Fruit fly (Drosophila melanogaster): ENCODE measurements around the gene Skel.

Skel gene

dm6 chr3R:10675101-10675500, 11.6 kb upstream of the Skel start:
- TF ChIP-seq CG4820 (GFP tag; optimal IDR thresholded peaks at IDR 0.05) (no peak), CG42726 (GFP tag; IDR thresholded peaks at IDR 0.05; ENCODE audit: partially characterized antibody) (peak; percentile 92), H15 (GFP tag; IDR thresholded peaks at IDR 0.05) (no peak), ems (GFP tag; optimal IDR thresholded peaks at IDR 0.05) (peak; percentile 9), CG1647 (GFP tag; optimal IDR thresholded peaks at IDR 0.05) (peak; percentile 44), CG4617 (GFP tag; optimal IDR thresholded peaks at IDR 0.05; ENCODE audit: borderline replicate concordance) (peak; percentile 1), CG31224 (GFP tag; IDR thresholded peaks at IDR 0.05) (no peak), CG15073 (GFP tag; optimal IDR thresholded peaks at IDR 0.05) (no peak), CG7786 (GFP tag; optimal IDR thresholded peaks at IDR 0.05) (peak; percentile 38), CG8290 (GFP tag; optimal IDR thresholded peaks at IDR 0.05) (peak; percentile 72), CG8290 (tag; optimal IDR thresholded peaks at IDR 0.05) (peak in 1 of 2 experiments; percentile 92), Sox102F (GFP tag; optimal IDR thresholded peaks at IDR 0.05) (no peak), sug (tag; optimal IDR thresholded peaks at IDR 0.05) (peak; percentile 43), CG12391 (tag; optimal IDR thresholded peaks at IDR 0.05) (peak; percentile 30), CG11504 (tag; optimal IDR thresholded peaks at IDR 0.05) (peak; percentile 69), sd (tag; optimal IDR thresholded peaks at IDR 0.05) (peak; percentile 70), CG6175 (GFP tag; IDR thresholded peaks at IDR 0.05) (no peak), Myb (GFP tag; optimal IDR thresholded peaks at IDR 0.05) (peak; percentile 95), bcd (GFP tag; optimal IDR thresholded peaks at IDR 0.05) (peak; percentile 73), Dp (GFP tag; optimal IDR thresholded peaks at IDR 0.05) (peak; percentile 71), dati (GFP tag; IDR thresholded peaks at IDR 0.05) (no peak), CG43689 (GFP tag; IDR thresholded peaks at IDR 0.05) (no peak), CG3995 (GFP tag; optimal IDR thresholded peaks at IDR 0.05) (peak; percentile 36), row (GFP tag; IDR thresholded peaks at IDR 0.05) (0 out of 3 replicates have a peak, but pooled peaks have one; percentile 18), CG10979 (tag; optimal IDR thresholded peaks at IDR 0.05) (peak; percentile 35), CG9609 (GFP tag; optimal IDR thresholded peaks at IDR 0.05) (peak; percentile 30), hb (GFP tag; IDR thresholded peaks at IDR 0.05; ENCODE audit: partially characterized antibody) (peak; percentile 69; the same call in 2 of the 3 replicates), CG10543 (GFP tag; optimal IDR thresholded peaks at IDR 0.05) (peak; percentile 37), Antp (GFP tag; optimal IDR thresholded peaks at IDR 0.05) (peak; percentile 9), wek (GFP tag; optimal IDR thresholded peaks at IDR 0.05) (no peak), CG2678 (tag; optimal IDR thresholded peaks at IDR 0.05) (peak; percentile 35), CG17568 (GFP tag; optimal IDR thresholded peaks at IDR 0.05) (no peak), lmd (GFP tag; IDR thresholded peaks at IDR 0.05) (no peak), CG11093 (GFP tag; IDR thresholded peaks at IDR 0.05) (no peak), Pdp1 (GFP tag; optimal IDR thresholded peaks at IDR 0.05) (peak in 1 of 2 experiments; percentile 18), disco-r (GFP tag; optimal IDR thresholded peaks at IDR 0.05) (peak; percentile 25), Bdp1 (GFP tag; optimal IDR thresholded peaks at IDR 0.05) (no peak), Poxn (GFP tag; IDR thresholded peaks at IDR 0.05) (no peak), slou (GFP tag; optimal IDR thresholded peaks at IDR 0.05) (peak; percentile 52), Dbx (GFP tag; IDR thresholded peaks at IDR 0.05) (peak; percentile 82), CG3847 (GFP tag; IDR thresholded peaks at IDR 0.05) (no peak), Nf-YC (tag; optimal IDR thresholded peaks at IDR 0.05) (peak; percentile 43), gfzf (GFP tag; optimal IDR thresholded peaks at IDR 0.05) (peak; percentile 55), bbx (GFP tag; IDR thresholded peaks at IDR 0.05; ENCODE audit: partially characterized antibody) (peak; percentile 82), CG10267 (tag; optimal IDR thresholded peaks at IDR 0.05) (peak; percentile 72), fu2 (GFP tag; optimal IDR thresholded peaks at IDR 0.05) (peak; percentile 23), CG3163 (GFP tag; optimal IDR thresholded peaks at IDR 0.05) (peak; percentile 48), dmrt99B (tag; optimal IDR thresholded peaks at IDR 0.05) (no peak), pnt (GFP tag; optimal IDR thresholded peaks at IDR 0.05) (peak; percentile 23), CG1832 (GFP tag; optimal IDR thresholded peaks at IDR 0.05) (no peak), pho (GFP tag; optimal IDR thresholded peaks at IDR 0.05) (peak; percentile 62)

Data from whole organism, embryonic.